Fruit fly (Drosophila melanogaster): ENCODE results near the gene CG34258.

Gene CG34258

dm6 chr3L:19932917-19933316 lies 18.9 kb downstream of the CG34258 start:
- TF ChIP-seq kay (GFP tag; ENCODE audit: borderline replicate concordance) (peak; percentile 78), bab1 (GFP tag; optimal IDR thresholded peaks at IDR 0.05) (no peak), CG7045 (GFP tag; optimal IDR thresholded peaks at IDR 0.05) (peak; percentile 66), pad (GFP tag; optimal IDR thresholded peaks at IDR 0.05) (peak; percentile 21), CG11617 (GFP tag; optimal IDR thresholded peaks at IDR 0.05) (peak; percentile 54), CG12768 (GFP tag; optimal IDR thresholded peaks at IDR 0.05) (peak; percentile 74), CG1620 (GFP tag; optimal IDR thresholded peaks at IDR 0.05) (peak; percentile 19), cic (GFP tag; optimal IDR thresholded peaks at IDR 0.05) (peak; percentile 72), CG14711 (tag; optimal IDR thresholded peaks at IDR 0.05) (peak; percentile 19), cnc (optimal IDR thresholded peaks at IDR 0.05) (no peak), Hr96 (GFP tag; optimal IDR thresholded peaks at IDR 0.05) (no peak), tj (GFP tag; optimal IDR thresholded peaks at IDR 0.05) (peak; percentile 15), toe (GFP tag; optimal IDR thresholded peaks at IDR 0.05) (no peak), Clk (GFP tag; optimal IDR thresholded peaks at IDR 0.05) (peak; percentile 4), Crg-1 (GFP tag; optimal IDR thresholded peaks at IDR 0.05) (peak; percentile 71), Mnt (GFP tag; optimal IDR thresholded peaks at IDR 0.05) (peak; percentile 39), CG5204 (GFP tag; optimal IDR thresholded peaks at IDR 0.05) (no peak), ovo (GFP tag; optimal IDR thresholded peaks at IDR 0.05) (peak; percentile 25), CG7101 (tag; optimal IDR thresholded peaks at IDR 0.05) (peak; percentile 39), CG33017 (tag; optimal IDR thresholded peaks at IDR 0.05) (peak; percentile 36)

dm6 chr3L:19931391-19931790 lies 20.4 kb downstream of the CG34258 start, which contains the start of gene CG46462:
Gene CG46462 (plus strand): TSS chr3L:19931691.
- no peak for TF ChIP-seq Mnt (GFP tag; optimal IDR thresholded peaks at IDR 0.05)
- TF ChIP-seq CG14711 (tag; optimal IDR thresholded peaks at IDR 0.05), result no peak
- no peak for TF ChIP-seq toe (GFP tag; optimal IDR thresholded peaks at IDR 0.05)

- TF ChIP-seq ovo (GFP tag; optimal IDR thresholded peaks at IDR 0.05) (peak; percentile 17), kay (GFP tag; ENCODE audit: borderline replicate concordance) (peak; percentile 97), Clk (GFP tag; optimal IDR thresholded peaks at IDR 0.05) (no peak), CG14711 (tag; optimal IDR thresholded peaks at IDR 0.05) (no peak), tj (GFP tag; optimal IDR thresholded peaks at IDR 0.05) (no peak), CG7101 (tag; optimal IDR thresholded peaks at IDR 0.05) (no peak), CG5204 (GFP tag; optimal IDR thresholded peaks at IDR 0.05) (no peak), pad (GFP tag; optimal IDR thresholded peaks at IDR 0.05) (no peak), CG12768 (GFP tag; optimal IDR thresholded peaks at IDR 0.05) (peak; percentile 54), cic (GFP tag; optimal IDR thresholded peaks at IDR 0.05) (peak; percentile 89), CG7045 (GFP tag; optimal IDR thresholded peaks at IDR 0.05) (peak; percentile 30), CG11617 (GFP tag; optimal IDR thresholded peaks at IDR 0.05) (no peak), toe (GFP tag; optimal IDR thresholded peaks at IDR 0.05) (no peak), cnc (optimal IDR thresholded peaks at IDR 0.05) (no peak), Mnt (GFP tag; optimal IDR thresholded peaks at IDR 0.05) (peak; percentile 56), CG33017 (tag; optimal IDR thresholded peaks at IDR 0.05) (no peak), Crg-1 (GFP tag; optimal IDR thresholded peaks at IDR 0.05) (no peak), bab1 (GFP tag; optimal IDR thresholded peaks at IDR 0.05) (no peak), Hr96 (GFP tag; optimal IDR thresholded peaks at IDR 0.05) (no peak), CG1620 (GFP tag; optimal IDR thresholded peaks at IDR 0.05) (no peak)
Measured at dm6 chr3L:19929719-19930334, 21.9 kb downstream of the CG34258 start.

DNA sequence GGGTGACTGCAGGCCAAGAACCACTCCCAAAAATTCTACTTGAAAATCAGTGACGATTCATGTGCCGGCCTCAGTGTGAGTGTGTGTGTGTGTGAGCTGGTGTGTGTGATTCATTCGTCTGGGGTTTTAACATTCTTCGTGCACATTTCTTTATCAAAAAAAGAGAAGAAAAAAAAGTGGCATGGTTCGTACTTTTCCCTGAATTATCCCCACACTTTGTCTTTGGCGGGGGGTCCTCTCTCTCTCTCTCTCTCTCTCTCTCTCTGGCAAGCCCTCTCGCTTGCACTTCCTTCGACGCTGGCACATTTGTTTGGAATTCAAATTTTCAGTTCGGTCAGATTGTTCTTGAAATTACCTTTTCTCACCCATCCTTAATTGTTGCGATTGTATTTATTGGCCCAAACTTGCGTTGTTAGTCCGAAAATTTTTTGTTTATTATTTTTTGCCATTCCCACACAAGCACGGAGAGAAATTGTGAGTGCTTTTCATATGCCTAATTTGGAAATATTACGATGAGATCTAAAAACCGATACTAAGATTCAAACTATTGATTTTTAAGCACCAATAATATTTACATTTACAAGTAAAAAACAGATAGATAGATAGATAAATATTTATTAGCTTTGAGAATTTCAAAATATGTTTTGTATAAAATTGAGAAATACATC lies 22.6 kb downstream of the CG34258 start:
- TF ChIP-seq CG11617 (GFP tag; optimal IDR thresholded peaks at IDR 0.05), result peak; percentile 26
- peak; percentile 10 for TF ChIP-seq CG7101 (tag; optimal IDR thresholded peaks at IDR 0.05)
- TF ChIP-seq bab1 (GFP tag; optimal IDR thresholded peaks at IDR 0.05), result no peak
- no peak for TF ChIP-seq CG33017 (tag; optimal IDR thresholded peaks at IDR 0.05)
- peak; percentile 19 for TF ChIP-seq tj (GFP tag; optimal IDR thresholded peaks at IDR 0.05)
- peak; percentile 19 for TF ChIP-seq cic (GFP tag; optimal IDR thresholded peaks at IDR 0.05)
- peak; percentile 23 for TF ChIP-seq CG14711 (tag; optimal IDR thresholded peaks at IDR 0.05)
- TF ChIP-seq toe (GFP tag; optimal IDR thresholded peaks at IDR 0.05), result no peak
- no peak for TF ChIP-seq CG12768 (GFP tag; optimal IDR thresholded peaks at IDR 0.05)

dm6 chr3L:19928435-19929011 lies 23.2 kb downstream of the CG34258 start, which contains the start of the genes CG8004 and RhoGDI:
Gene CG8004 (minus strand): TSS chr3L:19928508.
Gene RhoGDI (plus strand): TSS chr3L:19928743.
- TF ChIP-seq bab1 (GFP tag; optimal IDR thresholded peaks at IDR 0.05) (peak; percentile 66), pad (GFP tag; optimal IDR thresholded peaks at IDR 0.05) (no peak), toe (GFP tag; optimal IDR thresholded peaks at IDR 0.05) (peak; percentile 76), kay (GFP tag; ENCODE audit: borderline replicate concordance) (no peak), CG33017 (tag; optimal IDR thresholded peaks at IDR 0.05) (peak; percentile 65), CG7101 (tag; optimal IDR thresholded peaks at IDR 0.05) (peak; percentile 75), Mnt (GFP tag; optimal IDR thresholded peaks at IDR 0.05) (no peak), cic (GFP tag; optimal IDR thresholded peaks at IDR 0.05) (no peak), Hr96 (GFP tag; optimal IDR thresholded peaks at IDR 0.05) (peak; percentile 63), CG5204 (GFP tag; optimal IDR thresholded peaks at IDR 0.05) (no peak), ovo (GFP tag; optimal IDR thresholded peaks at IDR 0.05) (peak; percentile 31), Crg-1 (GFP tag; optimal IDR thresholded peaks at IDR 0.05) (peak; percentile 6), CG7045 (GFP tag; optimal IDR thresholded peaks at IDR 0.05) (peak; percentile 42), Clk (GFP tag; optimal IDR thresholded peaks at IDR 0.05) (peak; percentile 28), CG14711 (tag; optimal IDR thresholded peaks at IDR 0.05) (peak; percentile 74), CG12768 (GFP tag; optimal IDR thresholded peaks at IDR 0.05) (peak; percentile 43), CG1620 (GFP tag; optimal IDR thresholded peaks at IDR 0.05) (peak; percentile 79), cnc (optimal IDR thresholded peaks at IDR 0.05) (no peak), CG11617 (GFP tag; optimal IDR thresholded peaks at IDR 0.05) (peak; percentile 62), tj (GFP tag; optimal IDR thresholded peaks at IDR 0.05) (peak; percentile 7)
